Worm (Caenorhabditis elegans) whole organism, early embryonic: Measurements from ENCODE around the gene C39E6.2.

ENCODE experiments used
- B0310.2 ChIP-seq: sonication (generic microtip); optimal IDR thresholded peaks from 2 replicates; lab custom pipeline; 2016; ENCODE audit warnings: mild to moderate bottlenecking, missing genetic modification characterization, missing compliant biosample characterization
- F13C5.2 ChIP-seq: sonication (generic microtip); optimal IDR thresholded peaks from 2 replicates; lab custom pipeline; 2017; ENCODE audit warnings: mild to moderate bottlenecking, missing genetic modification characterization, inconsistent platforms, missing compliant biosample characterization
- aly-1 ChIP-seq: sonication (generic microtip); optimal IDR thresholded peaks from 2 replicates; lab custom pipeline; 2016; ENCODE audit warnings: missing genetic modification characterization, missing compliant biosample characterization
- ama-1 ChIP-seq: fragments of 150-350 bp; optimal IDR thresholded peaks from 2 replicates; lab custom pipeline; 2014
- ceh-13 ChIP-seq: fragments of 200-800 bp; sonication (Bioruptor generic); optimal IDR thresholded peaks from 2 replicates; lab custom pipeline; 2018; ENCODE audit warnings: mild to moderate bottlenecking, missing genetic modification characterization, missing compliant biosample characterization
- ceh-36 ChIP-seq: sonication (generic microtip); optimal IDR thresholded peaks from 2 replicates; lab custom pipeline; 2016; ENCODE audit warnings: missing genetic modification characterization, inconsistent platforms, missing compliant biosample characterization
- ets-7 ChIP-seq: sonication (generic microtip); optimal IDR thresholded peaks from 2 replicates; lab custom pipeline; 2016; ENCODE audit warnings: missing genotype, missing genetic modification characterization, missing compliant biosample characterization
- flt-1 ChIP-seq: fragments of 200-800 bp; sonication (Bioruptor generic); IDR thresholded peaks from 2 replicates; pipeline ENCODE4 v1.3.6; 2022; ENCODE audit warnings: missing genetic modification characterization, missing compliant biosample characterization
- hmbx-1 ChIP-seq: sonication (generic microtip); optimal IDR thresholded peaks from 2 replicates; lab custom pipeline; 2016; ENCODE audit warnings: mild to moderate bottlenecking, missing genetic modification characterization, missing compliant biosample characterization
- hmg-4 ChIP-seq: fragments of 200-800 bp; sonication (Bioruptor generic); optimal IDR thresholded peaks from 2 replicates; lab custom pipeline; 2018; ENCODE audit warnings: mild to moderate bottlenecking, missing genetic modification characterization, missing compliant biosample characterization
- hnd-1 ChIP-seq: sonication (generic microtip); optimal IDR thresholded peaks from 2 replicates; lab custom pipeline; 2016; ENCODE audit warnings: missing genetic modification characterization, missing compliant biosample characterization
- pes-1 ChIP-seq: fragments of 200-800 bp; sonication (Bioruptor generic); IDR thresholded peaks from 2 replicates; pipeline ENCODE4 v1.3.6; 2022; ENCODE audit warnings: missing genetic modification reagents, missing genetic modification characterization, missing compliant biosample characterization
- scrt-1 ChIP-seq: fragments of 200-800 bp; sonication (Bioruptor generic); IDR thresholded peaks from 2 replicates; pipeline ENCODE4 v1.3.6; 2022; ENCODE audit warnings: missing genetic modification characterization, missing compliant biosample characterization
- sea-1 ChIP-seq: fragments of 200-800 bp; sonication (Bioruptor generic); conservative IDR thresholded peaks from 2 replicates; pipeline ENCODE4 v1.3.6; 2022; ENCODE audit warnings: missing genetic modification characterization, missing compliant biosample characterization
- tbx-11 ChIP-seq: fragments of 200-800 bp; sonication (Bioruptor generic); IDR thresholded peaks from 2 replicates; pipeline ENCODE4 v1.3.6; 2022; ENCODE audit warnings: missing genetic modification characterization, missing compliant biosample characterization
- tbx-37 ChIP-seq: fragments of 200-800 bp; sonication (Bioruptor generic); conservative IDR thresholded peaks from 2 replicates; pipeline ENCODE4 v1.3.6; 2022; ENCODE audit warnings: missing genetic modification reagents, missing genetic modification characterization, missing compliant biosample characterization
- tra-4 ChIP-seq: sonication (generic microtip); optimal IDR thresholded peaks from 2 replicates; lab custom pipeline; 2017; ENCODE audit warnings: missing genetic modification characterization, missing compliant biosample characterization

Gene C39E6.2

DNA sequence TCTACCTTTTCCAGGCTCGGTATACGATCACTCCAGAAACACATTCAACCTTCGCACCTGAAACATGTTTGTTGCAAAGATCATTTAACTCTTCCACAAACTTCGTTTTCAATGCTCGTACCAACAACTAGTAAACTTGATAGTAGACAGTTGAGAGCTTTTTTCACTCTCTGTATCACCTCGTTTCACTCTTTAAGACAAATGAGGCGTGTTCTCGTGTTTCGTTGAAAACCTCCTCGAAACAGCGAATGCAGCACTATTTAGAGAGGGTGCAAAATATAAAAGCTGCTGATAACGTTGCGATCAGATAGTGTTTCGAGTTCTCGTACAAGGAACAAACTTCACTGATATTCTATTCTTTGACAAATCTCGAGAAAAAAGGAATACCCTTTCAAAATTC, 38.1 kb upstream of the C39E6.2 start, which contains the start of gene F43C9.1:
Gene F43C9.1, plus strand, starts transcription at position 301 of the 400 bp plus-strand sequence.
- TF ChIP-seq tra-4 (tag; lab: Kevin White, UChicago) (no peak), ets-7 (tag; lab: Kevin White, UChicago) (no peak), flt-1 (no peak), ama-1 (lab: Kevin White, UChicago) (no peak), sea-1 (GFP tag; lab: Robert Waterston, UW) (no peak), ceh-36 (tag; lab: Kevin White, UChicago) (no peak), hnd-1 (tag; lab: Kevin White, UChicago) (no peak), scrt-1 (GFP tag; lab: Robert Waterston, UW) (no peak), ceh-13 (GFP tag; lab: Kevin White, UChicago) (no peak), aly-1 (no peak), hmbx-1 (tag; lab: Kevin White, UChicago) (no peak), tbx-11 (no peak), hmg-4 (GFP tag; lab: Kevin White, UChicago) (no peak), F13C5.2 (tag; lab: Kevin White, UChicago) (no peak)

DNA sequence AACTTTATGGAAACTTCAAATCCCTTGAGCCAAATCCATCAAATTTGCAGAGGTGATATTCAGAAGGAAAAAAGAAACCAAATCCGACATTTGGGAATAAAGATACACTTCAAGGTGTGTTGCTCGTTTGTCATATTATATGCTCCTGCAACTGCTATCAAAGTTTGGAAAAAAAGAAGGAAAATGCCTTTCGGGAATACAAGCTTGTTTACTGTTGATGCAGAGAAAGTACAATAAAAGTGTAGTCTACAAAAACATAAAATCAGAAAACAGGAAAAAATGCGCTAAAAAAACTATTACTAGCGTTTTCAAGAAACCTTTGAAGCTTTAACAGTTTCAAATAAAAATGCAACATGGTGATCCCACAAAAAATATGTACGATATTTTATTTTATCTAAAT, 35.7 kb upstream of the C39E6.2 start:
- TF ChIP-seq tra-4 (tag; lab: Kevin White, UChicago) (no peak), pes-1 (no peak), ama-1 (lab: Kevin White, UChicago) (no peak), ets-7 (tag; lab: Kevin White, UChicago) (no peak), ceh-36 (tag; lab: Kevin White, UChicago) (no peak), sea-1 (GFP tag; lab: Robert Waterston, UW) (no peak), hnd-1 (tag; lab: Kevin White, UChicago) (no peak), hmg-4 (GFP tag; lab: Kevin White, UChicago) (no peak), tbx-37 (no peak)

DNA sequence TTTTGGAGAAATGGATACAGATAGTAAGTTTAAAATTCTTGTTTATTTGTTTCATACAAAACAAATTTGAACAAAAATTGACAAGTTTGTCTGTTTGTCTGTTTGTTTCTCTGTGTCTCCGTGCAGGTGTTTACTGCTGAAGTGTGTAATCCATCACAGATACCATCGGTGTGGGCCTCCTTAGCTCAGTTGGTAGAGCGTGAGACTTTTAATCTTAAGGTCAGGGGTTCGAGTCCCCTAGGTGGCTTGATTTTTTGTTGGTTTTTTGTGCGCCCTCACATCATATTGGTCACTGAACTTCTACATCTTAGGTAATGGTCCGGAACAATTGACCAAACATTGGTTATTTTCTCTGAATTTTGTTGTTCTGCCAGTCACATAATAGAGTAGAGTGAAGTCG, 34.0 kb upstream of the C39E6.2 start:
- peak; percentile 32 for TF ChIP-seq F13C5.2 (tag; lab: Kevin White, UChicago)
- TF ChIP-seq ceh-36 (tag; lab: Kevin White, UChicago), result peak; percentile 81
- TF ChIP-seq scrt-1 (GFP tag; lab: Robert Waterston, UW), result peak; percentile 83
- peak; percentile 52 for TF ChIP-seq hmg-4 (GFP tag; lab: Kevin White, UChicago)
- peak; percentile 86 for TF ChIP-seq aly-1
- TF ChIP-seq ama-1 (lab: Kevin White, UChicago), result no peak
- peak; percentile 21 for TF ChIP-seq B0310.2 (tag; lab: Kevin White, UChicago)
- TF ChIP-seq tbx-37, result peak; percentile 61
- peak; percentile 82 for TF ChIP-seq flt-1
- TF ChIP-seq hmbx-1 (tag; lab: Kevin White, UChicago), result peak; percentile 38
- TF ChIP-seq tra-4 (tag; lab: Kevin White, UChicago), result no peak
- peak; percentile 88 for TF ChIP-seq pes-1
- peak; percentile 68; the same call in 1 of the 2 replicates for TF ChIP-seq tbx-11
- TF ChIP-seq sea-1 (GFP tag; lab: Robert Waterston, UW), result peak; percentile 83
- TF ChIP-seq ceh-13 (GFP tag; lab: Kevin White, UChicago), result peak; percentile 74
- peak; percentile 56 for TF ChIP-seq hnd-1 (tag; lab: Kevin White, UChicago)
- no peak for TF ChIP-seq ets-7 (tag; lab: Kevin White, UChicago)

DNA sequence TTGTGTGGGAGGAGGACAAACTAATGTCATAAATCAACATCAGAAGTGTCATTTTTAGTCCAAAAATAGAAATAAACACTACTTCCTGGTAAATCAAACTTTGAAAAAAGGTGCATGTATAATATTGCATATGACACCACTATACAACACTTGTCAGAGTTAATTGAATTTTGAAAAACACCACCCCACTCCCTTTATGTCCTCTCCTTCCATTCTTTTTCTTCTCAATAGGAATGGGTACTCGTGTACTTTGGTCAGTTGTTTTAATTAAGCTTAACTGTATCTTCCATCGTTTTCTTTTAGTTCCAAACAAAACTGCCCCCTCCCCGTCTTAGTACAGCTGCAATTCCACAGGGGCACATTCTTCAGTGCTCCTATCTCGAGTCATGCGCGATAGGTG, 32.6 kb upstream of the C39E6.2 start:
- TF ChIP-seq pes-1 (no peak), tbx-11 (no peak), ets-7 (tag; lab: Kevin White, UChicago) (no peak), sea-1 (GFP tag; lab: Robert Waterston, UW) (no peak), hmbx-1 (tag; lab: Kevin White, UChicago) (no peak), ceh-13 (GFP tag; lab: Kevin White, UChicago) (no peak), F13C5.2 (tag; lab: Kevin White, UChicago) (no peak), hnd-1 (tag; lab: Kevin White, UChicago) (no peak), hmg-4 (GFP tag; lab: Kevin White, UChicago) (no peak), flt-1 (no peak), aly-1 (no peak), B0310.2 (tag; lab: Kevin White, UChicago) (no peak), ceh-36 (tag; lab: Kevin White, UChicago) (no peak)

DNA sequence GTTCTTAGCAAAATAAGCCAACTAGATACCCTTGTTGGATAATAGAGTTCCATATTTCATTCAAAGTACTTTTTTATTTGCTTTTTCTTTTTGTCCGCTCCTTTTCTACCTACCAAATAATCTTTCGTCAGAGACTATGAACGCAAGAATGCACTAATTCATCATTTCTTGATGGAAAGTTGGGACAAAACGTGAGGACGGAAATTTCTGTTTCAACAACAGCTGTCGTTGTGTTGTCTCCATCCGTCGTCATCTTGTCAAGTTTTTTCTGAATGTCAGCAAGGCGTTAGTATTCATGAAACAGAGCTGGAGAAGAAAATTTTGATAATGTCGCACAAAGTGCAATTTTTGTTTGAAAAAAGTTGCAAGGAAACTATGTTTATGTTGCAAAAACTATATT, 29.9 kb upstream of the C39E6.2 start:
- no peak for TF ChIP-seq tra-4 (tag; lab: Kevin White, UChicago)

DNA sequence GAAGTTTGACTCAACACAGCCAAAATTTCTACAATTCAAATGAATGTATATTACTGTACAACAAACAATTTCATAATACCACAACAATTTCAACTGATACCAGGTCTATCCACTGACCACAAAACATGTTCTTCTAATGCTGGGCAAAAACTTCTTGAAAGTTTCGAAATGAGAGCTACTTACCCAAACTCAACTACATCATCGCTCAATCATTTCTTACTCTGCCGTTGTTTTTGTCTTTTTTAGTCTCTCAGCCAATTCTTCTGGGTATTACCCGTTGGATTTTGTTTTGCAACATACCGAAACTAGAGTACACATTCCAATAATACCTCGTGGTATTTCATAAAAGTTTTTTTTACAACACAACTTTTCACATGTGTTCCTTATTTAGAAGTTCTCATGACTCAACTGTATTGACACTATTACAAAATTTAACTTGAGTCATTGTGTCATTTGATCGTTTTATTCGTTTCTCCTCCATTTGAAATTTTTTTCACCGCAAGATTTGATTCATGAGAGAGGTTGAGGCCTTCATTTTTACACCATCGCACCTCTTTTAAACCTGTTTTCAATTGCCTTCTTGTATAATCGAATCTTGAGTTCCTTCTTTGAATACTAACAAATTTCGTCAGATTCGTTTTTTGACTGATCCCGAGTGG, 28.3 kb upstream of the C39E6.2 start, which contains the start of gene F43C9.2:
Gene F43C9.2, plus strand, starts transcription at position 497 of the 659 bp plus-strand sequence.
- TF ChIP-seq sea-1 (GFP tag; lab: Robert Waterston, UW), result no peak
- no peak for TF ChIP-seq ets-7 (tag; lab: Kevin White, UChicago)
- no peak for TF ChIP-seq aly-1
- TF ChIP-seq tbx-11, result no peak
- no peak for TF ChIP-seq hmg-4 (GFP tag; lab: Kevin White, UChicago)
- no peak for TF ChIP-seq hmbx-1 (tag; lab: Kevin White, UChicago)
- TF ChIP-seq F13C5.2 (tag; lab: Kevin White, UChicago), result no peak
- TF ChIP-seq tra-4 (tag; lab: Kevin White, UChicago), result no peak

DNA sequence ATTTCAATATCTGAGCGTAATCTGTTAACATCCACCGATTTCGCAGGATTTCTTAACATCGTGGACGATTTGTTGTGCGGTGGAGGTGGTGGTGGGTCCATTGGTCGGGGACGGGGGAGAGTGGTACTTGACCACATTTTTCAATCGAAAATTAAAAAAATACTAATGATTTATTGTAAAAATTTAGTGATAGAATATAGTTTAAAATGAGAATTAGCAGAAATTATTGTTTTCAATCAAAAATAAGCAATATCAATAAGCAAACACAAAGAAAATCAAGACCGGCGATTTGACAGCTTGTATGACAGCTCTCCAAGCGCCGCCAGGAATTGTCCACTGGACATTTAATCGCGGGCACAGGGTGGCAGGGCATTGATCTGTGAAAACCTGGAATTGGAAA, 27.3 kb upstream of the C39E6.2 start, which contains the start of gene hum-10:
Gene hum-10, minus strand, starts transcription at position 101 of the 400 bp plus-strand sequence.
- TF ChIP-seq hmbx-1 (tag; lab: Kevin White, UChicago), result no peak
- no peak for TF ChIP-seq B0310.2 (tag; lab: Kevin White, UChicago)
- TF ChIP-seq ceh-13 (GFP tag; lab: Kevin White, UChicago), result no peak
- TF ChIP-seq ets-7 (tag; lab: Kevin White, UChicago), result no peak
- no peak for TF ChIP-seq ceh-36 (tag; lab: Kevin White, UChicago)
- TF ChIP-seq hmg-4 (GFP tag; lab: Kevin White, UChicago), result no peak
- no peak for TF ChIP-seq flt-1
